Fruit fly (Drosophila melanogaster) whole organism, adult: Measurements from ENCODE around the gene CG11593.

ENCODE experiments used
- CG11617 ChIP-seq: fragments of 200-800 bp; sonication (Bioruptor generic); optimal IDR thresholded peaks from 2 replicates; lab custom pipeline; 2017; ENCODE audit warnings: mild to moderate bottlenecking, missing biosample characterization, missing genetic modification reagents, missing genetic modification characterization
- CG12768 ChIP-seq: fragments of 200-800 bp; sonication (Bioruptor generic); optimal IDR thresholded peaks from 2 replicates; lab custom pipeline; 2017; ENCODE audit warnings: missing biosample characterization, missing genetic modification characterization, mild to moderate bottlenecking, moderate library complexity, missing genetic modification reagents
- CG14711 ChIP-seq: fragments of 200-800 bp; sonication (Bioruptor generic); optimal IDR thresholded peaks from 2 replicates; lab custom pipeline; 2018; ENCODE audit warnings: missing biosample characterization, mild to moderate bottlenecking, missing genetic modification characterization, moderate library complexity
- CG1620 ChIP-seq: fragments of 200-800 bp; sonication (Bioruptor generic); optimal IDR thresholded peaks from 2 replicates; lab custom pipeline; 2016; ENCODE audit warnings: missing biosample characterization, missing genetic modification characterization
- CG33017 ChIP-seq: fragments of 200-800 bp; sonication (Bioruptor generic); optimal IDR thresholded peaks from 2 replicates; lab custom pipeline; 2018; ENCODE audit warnings: missing biosample characterization, mild to moderate bottlenecking, missing genetic modification characterization, moderate library complexity
- CG5204 ChIP-seq: fragments of 200-800 bp; sonication (Bioruptor generic); optimal IDR thresholded peaks from 2 replicates; lab custom pipeline; 2016; ENCODE audit warnings: missing biosample characterization, missing genetic modification characterization
- CG7045 ChIP-seq: fragments of 200-800 bp; sonication (Bioruptor generic); optimal IDR thresholded peaks from 2 replicates; lab custom pipeline; 2017; ENCODE audit warnings: missing biosample characterization, mild to moderate bottlenecking, missing genetic modification characterization
- CG7101 ChIP-seq: fragments of 200-800 bp; sonication (Bioruptor generic); optimal IDR thresholded peaks from 2 replicates; lab custom pipeline; 2018; ENCODE audit warnings: missing biosample characterization, mild to moderate bottlenecking, missing genetic modification characterization, moderate library complexity
- Clk ChIP-seq: fragments of 200-800 bp; sonication (Bioruptor generic); optimal IDR thresholded peaks from 2 replicates; lab custom pipeline; 2017; ENCODE audit warnings: missing biosample characterization, missing genetic modification characterization
- Crg-1 ChIP-seq: fragments of 200-800 bp; sonication (Bioruptor generic); optimal IDR thresholded peaks from 2 replicates; lab custom pipeline; 2016; ENCODE audit warnings: missing biosample characterization, missing genetic modification characterization
- Hr96 ChIP-seq: fragments of 200-800 bp; sonication (Bioruptor generic); optimal IDR thresholded peaks from 2 replicates; lab custom pipeline; 2016; ENCODE audit warnings: missing biosample characterization, missing genetic modification characterization
- Mnt ChIP-seq: fragments of 200-800 bp; sonication (Bioruptor generic); optimal IDR thresholded peaks from 2 replicates; lab custom pipeline; 2016; ENCODE audit warnings: missing biosample characterization, mild to moderate bottlenecking, missing genetic modification characterization
- bab1 ChIP-seq: fragments of 200-800 bp; sonication (Bioruptor generic); optimal IDR thresholded peaks from 3 replicates; lab custom pipeline; 2019; ENCODE audit warnings: missing biosample characterization, mild to moderate bottlenecking, missing genetic modification characterization, moderate library complexity
- cic ChIP-seq: fragments of 200-800 bp; sonication (Bioruptor generic); optimal IDR thresholded peaks from 2 replicates; lab custom pipeline; 2017; ENCODE audit warnings: missing biosample characterization, mild to moderate bottlenecking, missing genetic modification characterization, moderate library complexity
- cnc ChIP-seq, 2 experiments: fragments of >200 bp; optimal IDR thresholded peaks; 2 replicates each; lab custom pipeline; 2017
- kay ChIP-seq: fragments of 200-800 bp; sonication (Bioruptor generic); peaks from one replicate; lab custom pipeline; 2016; ENCODE audit warnings: missing biosample characterization, missing genetic modification characterization, borderline replicate concordance
- ovo ChIP-seq: fragments of 200-800 bp; sonication (Bioruptor generic); optimal IDR thresholded peaks from 2 replicates; lab custom pipeline; 2016; ENCODE audit warnings: missing biosample characterization, missing genetic modification characterization
- pad ChIP-seq: fragments of 200-800 bp; sonication (Bioruptor generic); optimal IDR thresholded peaks from 3 replicates; lab custom pipeline; 2017; ENCODE audit warnings: missing biosample characterization, missing genetic modification characterization, mild to moderate bottlenecking, moderate library complexity, missing genetic modification reagents
- tj ChIP-seq: fragments of 200-800 bp; sonication (Bioruptor generic); optimal IDR thresholded peaks from 3 replicates; lab custom pipeline; 2017; ENCODE audit warnings: missing biosample characterization, mild to moderate bottlenecking, missing genetic modification characterization, moderate library complexity
- toe ChIP-seq: fragments of 200-800 bp; sonication (Bioruptor generic); optimal IDR thresholded peaks from 2 replicates; lab custom pipeline; 2016; ENCODE audit warnings: missing biosample characterization, missing genetic modification characterization

The CG11593 gene

dm6 chr3L:4056812-4057211, 16.5 kb upstream of the CG11593 start:
- TF ChIP-seq cnc (optimal IDR thresholded peaks at IDR 0.05; lab: Kevin White, UChicago), result no peak
- no peak for TF ChIP-seq CG7045 (GFP tag; lab: Kevin White, UChicago)
- no peak for TF ChIP-seq pad (GFP tag; lab: Kevin White, UChicago)
- TF ChIP-seq cic (GFP tag; lab: Kevin White, UChicago), result no peak
- TF ChIP-seq CG12768 (GFP tag; lab: Kevin White, UChicago), result no peak
- TF ChIP-seq bab1 (GFP tag; lab: Kevin White, UChicago), result no peak
- TF ChIP-seq toe (GFP tag; lab: Kevin White, UChicago), result no peak
- TF ChIP-seq Mnt, result no peak
- no peak for TF ChIP-seq CG14711 (tag; lab: Kevin White, UChicago)
- TF ChIP-seq Hr96, result no peak
- TF ChIP-seq CG11617 (GFP tag; lab: Kevin White, UChicago), result no peak
- TF ChIP-seq CG33017 (tag; lab: Kevin White, UChicago), result no peak

dm6 chr3L:4055438-4055962, 15.2 kb upstream of the CG11593 start:
- no peak for TF ChIP-seq bab1 (GFP tag; lab: Kevin White, UChicago)
- TF ChIP-seq Crg-1 (GFP tag; lab: Kevin White, UChicago), result no peak
- no peak for TF ChIP-seq CG33017 (tag; lab: Kevin White, UChicago)
- TF ChIP-seq Clk (GFP tag; lab: Kevin White, UChicago), result no peak
- no peak for TF ChIP-seq CG5204 (GFP tag; lab: Kevin White, UChicago)
- no peak for TF ChIP-seq cic (GFP tag; lab: Kevin White, UChicago)
- TF ChIP-seq pad (GFP tag; lab: Kevin White, UChicago), result no peak
- TF ChIP-seq toe (GFP tag; lab: Kevin White, UChicago), result no peak
- TF ChIP-seq kay (GFP tag; lab: Kevin White, UChicago), result no peak
- no peak for TF ChIP-seq cnc (optimal IDR thresholded peaks at IDR 0.05; lab: Kevin White, UChicago)
- no peak for TF ChIP-seq Mnt
- TF ChIP-seq CG1620, result no peak

- TF ChIP-seq cnc (optimal IDR thresholded peaks at IDR 0.05; lab: Kevin White, UChicago) (no peak), CG11617 (GFP tag; lab: Kevin White, UChicago) (no peak), pad (GFP tag; lab: Kevin White, UChicago) (no peak), kay (GFP tag; lab: Kevin White, UChicago) (no peak), CG5204 (GFP tag; lab: Kevin White, UChicago) (no peak), CG7045 (GFP tag; lab: Kevin White, UChicago) (no peak), Crg-1 (GFP tag; lab: Kevin White, UChicago) (no peak), Hr96 (no peak), cic (GFP tag; lab: Kevin White, UChicago) (no peak), Clk (GFP tag; lab: Kevin White, UChicago) (no peak), bab1 (GFP tag; lab: Kevin White, UChicago) (no peak), ovo (GFP tag; lab: Kevin White, UChicago) (no peak), Mnt (no peak), tj (GFP tag; lab: Kevin White, UChicago) (no peak), CG33017 (tag; lab: Kevin White, UChicago) (no peak), CG7101 (tag; lab: Kevin White, UChicago) (no peak), CG12768 (GFP tag; lab: Kevin White, UChicago) (no peak), CG14711 (tag; lab: Kevin White, UChicago) (no peak), CG1620 (no peak)
Measured at dm6 chr3L:4049082-4049481, 8.8 kb upstream of the CG11593 start.

- TF ChIP-seq CG33017 (tag; lab: Kevin White, UChicago), result no peak
- TF ChIP-seq Hr96, result no peak
- TF ChIP-seq CG7101 (tag; lab: Kevin White, UChicago), result no peak
- TF ChIP-seq ovo (GFP tag; lab: Kevin White, UChicago), result no peak
Measured at dm6 chr3L:4047635-4048034, 7.4 kb upstream of the CG11593 start, which contains the start of gene Dpy-30L2. TSS of gene Dpy-30L2 (minus strand) at chr3L:4047735.

dm6 chr3L:4046289-4046688, 6.0 kb upstream of the CG11593 start, which contains the start of gene CG1136:
TSS of gene CG1136 (plus strand) at chr3L:4046596.
- peak; percentile 14 for TF ChIP-seq tj (GFP tag; lab: Kevin White, UChicago)
- no peak for TF ChIP-seq CG12768 (GFP tag; lab: Kevin White, UChicago)

- TF ChIP-seq cnc (optimal IDR thresholded peaks at IDR 0.05; lab: Kevin White, UChicago) (no peak), bab1 (GFP tag; lab: Kevin White, UChicago) (no peak), Clk (GFP tag; lab: Kevin White, UChicago) (no peak), Crg-1 (GFP tag; lab: Kevin White, UChicago) (no peak), CG5204 (GFP tag; lab: Kevin White, UChicago) (peak; percentile 36)
Measured at dm6 chr3L:4044497-4044896, 4.2 kb upstream of the CG11593 start.

- no peak for TF ChIP-seq pad (GFP tag; lab: Kevin White, UChicago)
- no peak for TF ChIP-seq CG5204 (GFP tag; lab: Kevin White, UChicago)
- TF ChIP-seq CG33017 (tag; lab: Kevin White, UChicago), result no peak
Measured at dm6 chr3L:4035499-4035898, 4.8 kb downstream of the CG11593 start, which contains the start of gene Gr64f. TSS of gene Gr64f (plus strand) at chr3L:4035799.
